Worm (Caenorhabditis elegans) whole organism, young adult: Measurements from ENCODE around the gene T20D4.11.

Experiments used
- ZK185.1 ChIP-seq: sonication (generic microtip); optimal IDR thresholded peaks from 2 replicates; lab custom pipeline; 2016; ENCODE audit warnings: mild to moderate bottlenecking, missing genetic modification characterization, missing compliant biosample characterization; ENCODE audit not compliant: poor library complexity, severe bottlenecking
- ama-1 ChIP-seq, 3 experiments: fragments of 150-350 bp in 1 of 3; sonication (generic microtip) in 2 of 3; optimal IDR thresholded peaks; 2 replicates each; lab custom pipeline; 2014 to 2018; ENCODE audit warnings: missing biosample characterization in 2 of 3, missing genetic modification characterization in 2 of 3, missing genetic modification reagents in 2 of 3
- lin-35 ChIP-seq, 3 experiments: fragments of 150-350 bp in 2 of 3; sonication (generic microtip) in 1 of 3; optimal IDR thresholded peaks; 2 replicates each; lab custom pipeline; 2014 to 2018; ENCODE audit warnings: missing biosample characterization in 3 of 3, missing genetic modification characterization in 3 of 3, missing genetic modification reagents in 3 of 3
- lin-40 ChIP-seq: sonication (generic microtip); optimal IDR thresholded peaks from 2 replicates; lab custom pipeline; 2016; ENCODE audit warnings: missing genetic modification characterization, mild to moderate bottlenecking, missing compliant biosample characterization, missing genotype, missing genetic modification reagents
- unc-62 ChIP-seq: fragments of 150-350 bp; optimal IDR thresholded peaks from 2 replicates; lab custom pipeline; 2014; ENCODE audit warnings: missing biosample characterization, missing genetic modification reagents, missing genetic modification characterization
- ztf-18 ChIP-seq: sonication (generic microtip); optimal IDR thresholded peaks from 2 replicates; lab custom pipeline; 2016; ENCODE audit warnings: missing genotype, mild to moderate bottlenecking, missing genetic modification characterization, missing compliant biosample characterization

- TF ChIP-seq lin-40 (tag; lab: Kevin White, UChicago) (no peak), unc-62 (GFP tag; lab: Kevin White, UChicago) (no peak), lin-35 (GFP tag; optimal IDR thresholded peaks at IDR 0.05; lab: Kevin White, UChicago) (no peak), ZK185.1 (tag; lab: Kevin White, UChicago) (no peak), ztf-18 (tag; lab: Kevin White, UChicago) (no peak), ama-1 (optimal IDR thresholded peaks at IDR 0.05; lab: Kevin White, UChicago) (no peak), ama-1 (GFP tag; optimal IDR thresholded peaks at IDR 0.05; lab: Kevin White, UChicago) (no peak)
Observed at ce11 chrV:3372673-3373072, 25.8 kb upstream of the T20D4.11 start, which contains the start of gene srx-121.
